Fruit fly (Drosophila melanogaster): ENCODE results near the gene CG13760.

Gene CG13760

dm6 chrX:2619651-2620050 lies 34.2 kb upstream of the CG13760 start, which contains the start of the genes Tsp3A and Seipin (continued):
- TF ChIP-seq CG1024 (GFP tag; IDR thresholded peaks at IDR 0.05) (peak; percentile 77), CG3065 (GFP tag; optimal IDR thresholded peaks at IDR 0.05) (no peak), CG5953 (GFP tag; IDR thresholded peaks at IDR 0.05) (peak; percentile 74), Dfd (GFP tag; optimal IDR thresholded peaks at IDR 0.05) (no peak), Adf1 (GFP tag; IDR thresholded peaks at IDR 0.05) (peak; percentile 68), so (GFP tag; IDR thresholded peaks at IDR 0.05) (peak; percentile 75), CG9727 (GFP tag; optimal IDR thresholded peaks at IDR 0.05) (peak; percentile 80), CG7839 (tag; optimal IDR thresholded peaks at IDR 0.05) (no peak), Doc3 (GFP tag; IDR thresholded peaks at IDR 0.05; ENCODE audit: partially characterized antibody) (peak; percentile 60), HmgZ (tag; optimal IDR thresholded peaks at IDR 0.05) (peak; percentile 88), sob (GFP tag; IDR thresholded peaks at IDR 0.05) (peak; percentile 89), CG30403 (GFP tag; optimal IDR thresholded peaks at IDR 0.05) (peak; percentile 79), dati (GFP tag; IDR thresholded peaks at IDR 0.05) (peak; percentile 79), Stat92E (GFP tag; optimal IDR thresholded peaks at IDR 0.05) (peak in 1 of 3 experiments; percentile 37), CG15269 (tag; optimal IDR thresholded peaks at IDR 0.05) (peak; percentile 88), CG6272 (GFP tag; IDR thresholded peaks at IDR 0.05) (peak; percentile 82), Aef1 (GFP tag; IDR thresholded peaks at IDR 0.05) (peak; percentile 84), gsb-n (tag; optimal IDR thresholded peaks at IDR 0.05) (no peak), MESR4 (GFP tag; optimal IDR thresholded peaks at IDR 0.05) (peak; percentile 51), CG12942 (GFP tag; optimal IDR thresholded peaks at IDR 0.05) (peak; percentile 73), CG2120 (GFP tag; optimal IDR thresholded peaks at IDR 0.05) (peak; percentile 94), CG12391 (tag; optimal IDR thresholded peaks at IDR 0.05) (peak; percentile 77), Lim3 (GFP tag; IDR thresholded peaks at IDR 0.05) (no peak), chinmo (GFP tag; IDR thresholded peaks at IDR 0.05; ENCODE audit: partially characterized antibody) (peak; percentile 75; the same call in 2 of the 4 replicates), CG7786 (GFP tag; optimal IDR thresholded peaks at IDR 0.05) (peak; percentile 85), CG11247 (GFP tag; IDR thresholded peaks at IDR 0.05) (peak; percentile 80), B-H2 (GFP tag; optimal IDR thresholded peaks at IDR 0.05) (peak; percentile 44), toy (GFP tag; IDR thresholded peaks at IDR 0.05) (peak; percentile 64; the same call in 1 of the 2 replicates), sens (GFP tag) (peak; percentile 89), btn (GFP tag; optimal IDR thresholded peaks at IDR 0.05) (peak; percentile 58), cas (GFP tag; IDR thresholded peaks at IDR 0.05) (peak; percentile 81), Dref (GFP tag; IDR thresholded peaks at IDR 0.05) (peak; percentile 65), ftz-f1 (GFP tag; optimal IDR thresholded peaks at IDR 0.05) (peak; percentile 65), CG43689 (GFP tag; IDR thresholded peaks at IDR 0.05) (0 out of 2 replicates have a peak, but pooled peaks have one; percentile 17), Ets65A (GFP tag) (peak; percentile 89), CG5245 (GFP tag; optimal IDR thresholded peaks at IDR 0.05) (peak; percentile 46), hth (optimal IDR thresholded peaks at IDR 0.05) (no peak), CG7556 (GFP tag; optimal IDR thresholded peaks at IDR 0.05) (peak; percentile 80), CG8388 (GFP tag; optimal IDR thresholded peaks at IDR 0.05) (peak; percentile 59), Ada2b (GFP tag; IDR thresholded peaks at IDR 0.05) (peak; percentile 78), Six4 (GFP tag; optimal IDR thresholded peaks at IDR 0.05) (peak; percentile 71), slp2 (GFP tag; optimal IDR thresholded peaks at IDR 0.05) (peak; percentile 75), dpn (GFP tag; optimal IDR thresholded peaks at IDR 0.05) (peak; percentile 75 to 89), CG3847 (GFP tag; IDR thresholded peaks at IDR 0.05) (peak; percentile 78), CG4360 (GFP tag; IDR thresholded peaks at IDR 0.05) (peak; percentile 59), CG1832 (GFP tag; optimal IDR thresholded peaks at IDR 0.05) (no peak), CG8765 (GFP tag; IDR thresholded peaks at IDR 0.05) (peak; percentile 66; the same call in 1 of the 2 replicates), phol (tag; optimal IDR thresholded peaks at IDR 0.05) (peak; percentile 75), Sry-β (GFP tag; optimal IDR thresholded peaks at IDR 0.05) (no peak), kni (GFP tag; optimal IDR thresholded peaks at IDR 0.05) (peak; percentile 20), trem (tag; optimal IDR thresholded peaks at IDR 0.05) (peak; percentile 58), Pdp1 (GFP tag; optimal IDR thresholded peaks at IDR 0.05) (peak; percentile 75 to 84)

All from whole organism, embryonic.